Worm (Caenorhabditis elegans) whole organism, L4/young adult: ENCODE results near the gene sto-4.

Source experiments
- W03F9.2 ChIP-seq: fragments of 150-350 bp; optimal IDR thresholded peaks from 2 replicates; lab custom pipeline; 2014; ENCODE audit warnings: missing biosample characterization, missing genetic modification characterization
- dao-5 ChIP-seq: sonication (generic microtip); optimal IDR thresholded peaks from 2 replicates; lab custom pipeline; 2016; ENCODE audit warnings: missing genotype, missing genetic modification characterization, moderate library complexity, missing compliant biosample characterization
- him-1 ChIP-seq: sonication (generic microtip); optimal IDR thresholded peaks from 2 replicates; lab custom pipeline; 2016; ENCODE audit warnings: missing genotype, missing genetic modification reagents, missing genetic modification characterization, missing compliant biosample characterization

sto-4 gene

ce11 chrX:11643767-11644235 lies at the start of gene sto-4:
TSS of gene sto-4 (plus strand) at chrX:11644126.
- peak; percentile 81 for TF ChIP-seq him-1

- TF ChIP-seq dao-5 (no peak), W03F9.2 (tag; lab: Kevin White, UChicago) (no peak)
Measured at ce11 chrX:11596876-11597275, 47.0 kb upstream of the sto-4 start.

- TF ChIP-seq dao-5 (no peak), W03F9.2 (tag; lab: Kevin White, UChicago) (no peak), him-1 (no peak)
Measured at ce11 chrX:11598839-11599238, 45.1 kb upstream of the sto-4 start.

ce11 chrX:11600488-11601106 lies 43.3 kb upstream of the sto-4 start:
- no peak for TF ChIP-seq dao-5
- TF ChIP-seq W03F9.2 (tag; lab: Kevin White, UChicago) = no peak
- TF ChIP-seq him-1 = no peak

- TF ChIP-seq him-1 (peak; percentile 7), dao-5 (no peak), W03F9.2 (tag; lab: Kevin White, UChicago) (no peak)
Measured at ce11 chrX:11603234-11604108, 40.5 kb upstream of the sto-4 start.

ce11 chrX:11605214-11605765 lies 38.6 kb upstream of the sto-4 start, which contains the start of gene ftt-2:
TSS of gene ftt-2 (minus strand) at chrX:11605419.
- no peak for TF ChIP-seq dao-5
- no peak for TF ChIP-seq him-1
- no peak for TF ChIP-seq W03F9.2 (tag; lab: Kevin White, UChicago)

- TF ChIP-seq him-1 = peak; percentile 98
- TF ChIP-seq dao-5 = no peak
- peak; percentile 75 for TF ChIP-seq W03F9.2 (tag; lab: Kevin White, UChicago)
Measured at ce11 chrX:11605766-11606490, 38.0 kb upstream of the sto-4 start.

ce11 chrX:11606815-11607499 lies 37.0 kb upstream of the sto-4 start:
- TF ChIP-seq him-1 = no peak
- no peak for TF ChIP-seq dao-5
- no peak for TF ChIP-seq W03F9.2 (tag; lab: Kevin White, UChicago)

ce11 chrX:11607500-11607823 lies 36.5 kb upstream of the sto-4 start:
- TF ChIP-seq dao-5 = no peak
- TF ChIP-seq W03F9.2 (tag; lab: Kevin White, UChicago) = no peak

ce11 chrX:11608110-11608759 lies 35.7 kb upstream of the sto-4 start:
- TF ChIP-seq dao-5 = no peak
- no peak for TF ChIP-seq him-1
- no peak for TF ChIP-seq W03F9.2 (tag; lab: Kevin White, UChicago)

ce11 chrX:11617387-11617786 lies 26.5 kb upstream of the sto-4 start, which contains the start of gene F52D10.4:
TSS of gene F52D10.4 (plus strand) at chrX:11617470.
- no peak for TF ChIP-seq dao-5
- TF ChIP-seq W03F9.2 (tag; lab: Kevin White, UChicago) = no peak

ce11 chrX:11621997-11622396 lies 21.9 kb upstream of the sto-4 start, which contains the start of gene sto-3:
TSS of gene sto-3 (minus strand) at chrX:11622097.
- no peak for TF ChIP-seq dao-5
- TF ChIP-seq W03F9.2 (tag; lab: Kevin White, UChicago) = no peak
- no peak for TF ChIP-seq him-1

- no peak for TF ChIP-seq him-1
- no peak for TF ChIP-seq dao-5
- no peak for TF ChIP-seq W03F9.2 (tag; lab: Kevin White, UChicago)
Measured at ce11 chrX:11623442-11623841, 20.5 kb upstream of the sto-4 start.
